Fruit fly (Drosophila melanogaster): ENCODE data around the gene DIP-epsilon.
A peak's percentile ranks its signal among the peaks of the same experiment; 100 is the strongest.

The DIP-epsilon gene

DNA sequence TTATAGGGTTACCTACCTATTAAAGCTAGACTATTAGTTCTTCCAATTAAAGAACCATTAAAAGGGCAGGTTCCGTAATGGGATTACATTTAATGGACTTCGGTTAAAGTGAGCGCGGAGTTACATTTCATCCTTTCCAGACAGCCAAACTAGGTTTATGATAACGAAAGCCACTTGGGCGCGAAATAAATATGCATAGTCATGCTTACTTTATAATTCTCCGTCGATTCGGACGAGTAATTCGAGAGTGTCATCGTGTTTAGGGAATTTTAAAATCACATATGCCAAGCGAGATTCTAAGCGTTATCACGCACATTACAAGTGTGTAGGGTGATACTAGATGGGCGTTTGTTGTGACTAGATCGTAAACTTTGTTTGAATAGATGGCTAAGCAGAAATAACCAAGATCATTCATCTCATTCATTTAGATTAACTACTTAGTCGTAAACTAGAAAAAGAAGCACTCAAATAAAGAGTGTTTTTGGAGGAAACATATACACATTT is 70.9 kb downstream of the DIP-epsilon start:
- TF ChIP-seq Hr83 (GFP tag; optimal IDR thresholded peaks at IDR 0.05; ENCODE audit: poor library complexity, severe bottlenecking) = no peak
- TF ChIP-seq N (GFP tag; optimal IDR thresholded peaks at IDR 0.05) = no peak
- TF ChIP-seq br (GFP tag; optimal IDR thresholded peaks at IDR 0.05) = no peak
- no peak for TF ChIP-seq jim (GFP tag; optimal IDR thresholded peaks at IDR 0.05)

DNA sequence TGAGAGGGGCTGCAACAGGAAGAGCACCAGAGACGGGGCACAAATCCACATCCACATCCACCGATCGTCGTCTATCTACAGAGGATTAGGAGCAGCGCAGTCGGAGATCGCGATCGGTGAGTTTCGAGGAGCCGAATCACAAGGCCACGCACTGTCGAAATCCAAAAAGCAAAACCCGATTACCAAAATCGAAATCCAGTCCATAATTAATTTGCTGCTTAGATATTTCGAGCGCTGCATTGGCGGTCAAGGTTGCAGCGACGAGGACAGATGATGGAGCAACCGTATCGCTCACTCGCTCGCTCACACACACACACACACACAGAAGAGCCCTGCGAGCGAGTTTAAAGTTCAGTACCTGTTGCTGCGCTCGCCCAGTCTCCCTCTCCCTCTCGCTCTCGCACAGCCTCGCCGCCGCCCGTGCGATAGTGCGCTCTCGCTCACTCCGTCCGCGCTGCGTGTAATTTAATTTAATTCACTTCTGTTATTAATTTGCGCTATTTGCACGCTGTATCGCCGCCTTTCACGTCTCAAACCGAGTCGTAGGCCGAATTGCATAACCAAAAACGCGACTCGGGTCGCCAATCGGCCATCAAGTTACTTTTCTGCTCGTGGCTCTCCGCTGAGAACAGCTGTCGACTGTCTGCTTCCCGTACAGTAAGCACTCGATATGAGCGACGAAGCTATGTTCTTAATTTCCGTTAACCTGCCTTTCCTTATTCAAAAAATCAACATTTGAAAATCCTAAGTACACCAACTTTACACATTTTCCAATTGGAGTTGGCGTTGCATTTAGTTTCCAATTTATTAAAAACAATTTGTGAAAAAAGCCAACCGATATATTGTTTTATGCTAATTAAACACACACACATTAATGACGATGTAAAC is 71.9 kb downstream of the DIP-epsilon start:
- TF ChIP-seq CG32264 (GFP tag; optimal IDR thresholded peaks at IDR 0.05) = peak; percentile 8
- TF ChIP-seq fru (GFP tag; optimal IDR thresholded peaks at IDR 0.05) = no peak
- TF ChIP-seq h (GFP tag; optimal IDR thresholded peaks at IDR 0.05) = peak; percentile 32
- no peak for TF ChIP-seq Sp1 (GFP tag; optimal IDR thresholded peaks at IDR 0.05)
- peak; percentile 50 for TF ChIP-seq ey (GFP tag; optimal IDR thresholded peaks at IDR 0.05)
- TF ChIP-seq rgr (GFP tag; optimal IDR thresholded peaks at IDR 0.05) = peak; percentile 38
- TF ChIP-seq Hr78 (GFP tag; optimal IDR thresholded peaks at IDR 0.05) = no peak
- TF ChIP-seq pan (optimal IDR thresholded peaks at IDR 0.05) = no peak
- TF ChIP-seq foxo (GFP tag; optimal IDR thresholded peaks at IDR 0.05) = peak in 1 of 2 experiments; percentile 43
- TF ChIP-seq brk (GFP tag; optimal IDR thresholded peaks at IDR 0.05) = no peak
- peak; percentile 17 for TF ChIP-seq woc (GFP tag; optimal IDR thresholded peaks at IDR 0.05)
- TF ChIP-seq sv (GFP tag; optimal IDR thresholded peaks at IDR 0.05) = no peak
- TF ChIP-seq usp (GFP tag; optimal IDR thresholded peaks at IDR 0.05) = no peak
- peak; percentile 35 for TF ChIP-seq Dif (GFP tag; optimal IDR thresholded peaks at IDR 0.05; ENCODE audit: partially characterized antibody)
- TF ChIP-seq tai (GFP tag; optimal IDR thresholded peaks at IDR 0.05) = no peak
- no peak for TF ChIP-seq GATAd (GFP tag; optimal IDR thresholded peaks at IDR 0.05)
- no peak for TF ChIP-seq Dfd (GFP tag; optimal IDR thresholded peaks at IDR 0.05)
- TF ChIP-seq Rel (GFP tag; optimal IDR thresholded peaks at IDR 0.05) = no peak
- no peak for TF ChIP-seq Rel (tag; optimal IDR thresholded peaks at IDR 0.05)
- no peak for TF ChIP-seq CG9705 (GFP tag; optimal IDR thresholded peaks at IDR 0.05)
- no peak for TF ChIP-seq Jra (GFP tag; optimal IDR thresholded peaks at IDR 0.05)
- no peak for TF ChIP-seq Hr83 (GFP tag; optimal IDR thresholded peaks at IDR 0.05; ENCODE audit: poor library complexity, severe bottlenecking)
- TF ChIP-seq CrebA (GFP tag; optimal IDR thresholded peaks at IDR 0.05; ENCODE audit: borderline replicate concordance) = no peak
- TF ChIP-seq HLH106 (tag; optimal IDR thresholded peaks at IDR 0.05) = peak; percentile 20
- no peak for TF ChIP-seq Vsx2 (GFP tag; optimal IDR thresholded peaks at IDR 0.05; ENCODE audit: partially characterized antibody)
- peak; percentile 55 for TF ChIP-seq br (GFP tag; optimal IDR thresholded peaks at IDR 0.05)
- TF ChIP-seq dl (GFP tag; optimal IDR thresholded peaks at IDR 0.05; ENCODE audit: insufficient read depth in 1 of 2, partially characterized antibody in 2 of 2) = no peak
- TF ChIP-seq lola (GFP tag; optimal IDR thresholded peaks at IDR 0.05) = peak; percentile 5
- TF ChIP-seq OdsH (GFP tag; optimal IDR thresholded peaks at IDR 0.05) = peak; percentile 22
- no peak for TF ChIP-seq psq (GFP tag; optimal IDR thresholded peaks at IDR 0.05)
- TF ChIP-seq Myc (optimal IDR thresholded peaks at IDR 0.05) = no peak
- TF ChIP-seq Hnf4 (GFP tag; optimal IDR thresholded peaks at IDR 0.05) = peak; percentile 54
- TF ChIP-seq jim (GFP tag; optimal IDR thresholded peaks at IDR 0.05) = no peak
- TF ChIP-seq dsf (GFP tag; optimal IDR thresholded peaks at IDR 0.05; ENCODE audit: borderline replicate concordance) = no peak
- TF ChIP-seq N (GFP tag; optimal IDR thresholded peaks at IDR 0.05) = no peak
- peak; percentile 2 for TF ChIP-seq dmrt93B (GFP tag; optimal IDR thresholded peaks at IDR 0.05)
- no peak for TF ChIP-seq Abd-B (GFP tag; optimal IDR thresholded peaks at IDR 0.05)
- TF ChIP-seq Mio (GFP tag; optimal IDR thresholded peaks at IDR 0.05) = no peak
- no peak for TF ChIP-seq sage (GFP tag; optimal IDR thresholded peaks at IDR 0.05)
